Fruit fly (Drosophila melanogaster): ENCODE measurements around the gene homer.

DNA sequence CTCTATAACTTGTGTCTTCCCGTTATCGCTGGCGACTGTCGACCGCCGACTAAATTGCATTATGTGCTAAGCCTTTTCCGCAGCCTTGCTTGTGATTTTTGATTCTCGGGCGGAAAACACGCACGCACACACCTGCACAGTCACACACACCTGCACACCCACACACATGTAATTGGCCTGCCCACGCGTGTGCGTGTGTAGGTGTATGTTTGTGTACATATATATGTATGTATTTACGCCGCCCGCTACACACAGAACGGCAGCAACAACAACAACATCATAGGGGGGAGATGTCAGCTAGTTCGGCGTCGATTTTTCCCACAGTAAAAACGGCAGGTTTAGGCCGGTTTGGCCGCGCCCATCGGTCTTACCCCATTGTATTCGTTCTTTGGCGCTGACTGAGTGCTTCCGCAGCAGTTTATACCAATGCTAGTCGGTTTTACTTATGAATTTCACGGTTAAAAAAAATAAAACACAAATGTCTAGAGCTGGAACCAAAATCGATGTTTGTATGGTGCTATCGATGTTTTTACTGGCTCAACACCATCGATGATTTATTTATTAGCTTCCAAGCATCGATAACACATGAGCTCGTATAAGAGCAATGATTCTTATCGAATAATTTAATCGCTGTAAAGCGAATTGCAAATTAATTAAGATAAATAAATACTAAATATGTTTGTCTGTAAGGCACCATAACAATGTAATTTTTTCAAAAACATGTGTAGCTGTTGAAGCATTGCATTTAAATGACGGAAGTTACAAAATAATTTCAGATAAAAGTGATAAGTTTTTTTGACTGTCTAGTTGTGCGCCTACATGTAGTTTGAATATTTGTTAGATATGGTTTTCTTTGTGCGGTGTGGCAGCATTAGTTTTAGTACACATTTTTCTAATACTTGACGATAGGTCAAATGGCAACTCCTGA is at the start of gene homer:
- TF ChIP-seq psq (optimal IDR thresholded peaks at IDR 0.05): no peak
- no peak for TF ChIP-seq h (optimal IDR thresholded peaks at IDR 0.05)
- no peak for TF ChIP-seq ttk (optimal IDR thresholded peaks at IDR 0.05)

Measured in Kc167 (cell line).